Worm (Caenorhabditis elegans): ENCODE results near the gene C53C11.5.

DNA sequence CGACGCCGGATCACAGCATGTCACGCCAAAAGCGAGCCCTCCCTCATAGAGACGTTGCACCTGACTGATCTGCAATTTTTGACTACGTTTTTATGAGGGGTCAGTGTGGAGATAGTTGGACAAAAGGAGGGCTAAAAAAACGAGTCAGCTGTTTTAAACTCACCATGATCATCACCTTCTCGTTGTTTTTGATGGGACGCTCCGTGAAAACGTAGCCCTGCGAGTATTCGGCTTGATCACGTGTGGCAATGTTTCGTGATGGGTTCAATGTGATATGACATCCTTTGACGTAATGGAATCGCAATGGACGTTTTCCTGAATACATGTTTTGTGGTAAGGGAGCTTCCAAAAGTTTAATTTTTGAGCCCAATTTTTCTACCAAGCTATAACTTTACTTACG is 51.2 kb downstream of the C53C11.5 start:
- TF ChIP-seq elt-1 (tag; optimal IDR thresholded peaks at IDR 0.05) (no peak), R02D3.7 (tag; optimal IDR thresholded peaks at IDR 0.05) (no peak), elt-3 (tag; optimal IDR thresholded peaks at IDR 0.05) (no peak), zag-1 (tag; optimal IDR thresholded peaks at IDR 0.05) (no peak), mdl-1 (tag; optimal IDR thresholded peaks at IDR 0.05) (no peak), hmg-11 (tag; optimal IDR thresholded peaks at IDR 0.05) (no peak), ceh-9 (tag; optimal IDR thresholded peaks at IDR 0.05) (no peak), nhr-12 (tag; optimal IDR thresholded peaks at IDR 0.05) (no peak), aly-2 (tag; optimal IDR thresholded peaks at IDR 0.05) (no peak)

All from whole organism, L3 larva.